Worm (Caenorhabditis elegans) whole organism, early embryonic: Measurements from ENCODE around the gene K02E10.6.

ENCODE experiments used
- B0310.2 ChIP-seq: sonication (generic microtip); optimal IDR thresholded peaks from 2 replicates; lab custom pipeline; 2016; ENCODE audit warnings: mild to moderate bottlenecking, missing genetic modification characterization, missing compliant biosample characterization
- aly-1 ChIP-seq: sonication (generic microtip); optimal IDR thresholded peaks from 2 replicates; lab custom pipeline; 2016; ENCODE audit warnings: missing genetic modification characterization, missing compliant biosample characterization
- ama-1 ChIP-seq: fragments of 150-350 bp; optimal IDR thresholded peaks from 2 replicates; lab custom pipeline; 2014
- ceh-13 ChIP-seq: fragments of 200-800 bp; sonication (Bioruptor generic); optimal IDR thresholded peaks from 2 replicates; lab custom pipeline; 2018; ENCODE audit warnings: mild to moderate bottlenecking, missing genetic modification characterization, missing compliant biosample characterization
- ceh-36 ChIP-seq: sonication (generic microtip); optimal IDR thresholded peaks from 2 replicates; lab custom pipeline; 2016; ENCODE audit warnings: missing genetic modification characterization, inconsistent platforms, missing compliant biosample characterization
- ets-7 ChIP-seq: sonication (generic microtip); optimal IDR thresholded peaks from 2 replicates; lab custom pipeline; 2016; ENCODE audit warnings: missing genotype, missing genetic modification characterization, missing compliant biosample characterization
- flt-1 ChIP-seq: fragments of 200-800 bp; sonication (Bioruptor generic); IDR thresholded peaks from 2 replicates; pipeline ENCODE4 v1.3.6; 2022; ENCODE audit warnings: missing genetic modification characterization, missing compliant biosample characterization
- hmbx-1 ChIP-seq: sonication (generic microtip); optimal IDR thresholded peaks from 2 replicates; lab custom pipeline; 2016; ENCODE audit warnings: mild to moderate bottlenecking, missing genetic modification characterization, missing compliant biosample characterization
- hmg-4 ChIP-seq: fragments of 200-800 bp; sonication (Bioruptor generic); optimal IDR thresholded peaks from 2 replicates; lab custom pipeline; 2018; ENCODE audit warnings: mild to moderate bottlenecking, missing genetic modification characterization, missing compliant biosample characterization
- hnd-1 ChIP-seq: sonication (generic microtip); optimal IDR thresholded peaks from 2 replicates; lab custom pipeline; 2016; ENCODE audit warnings: missing genetic modification characterization, missing compliant biosample characterization
- scrt-1 ChIP-seq: fragments of 200-800 bp; sonication (Bioruptor generic); IDR thresholded peaks from 2 replicates; pipeline ENCODE4 v1.3.6; 2022; ENCODE audit warnings: missing genetic modification characterization, missing compliant biosample characterization
- sea-1 ChIP-seq: fragments of 200-800 bp; sonication (Bioruptor generic); conservative IDR thresholded peaks from 2 replicates; pipeline ENCODE4 v1.3.6; 2022; ENCODE audit warnings: missing genetic modification characterization, missing compliant biosample characterization
- tbx-37 ChIP-seq: fragments of 200-800 bp; sonication (Bioruptor generic); conservative IDR thresholded peaks from 2 replicates; pipeline ENCODE4 v1.3.6; 2022; ENCODE audit warnings: missing genetic modification reagents, missing genetic modification characterization, missing compliant biosample characterization
- tra-4 ChIP-seq: sonication (generic microtip); optimal IDR thresholded peaks from 2 replicates; lab custom pipeline; 2017; ENCODE audit warnings: missing genetic modification characterization, missing compliant biosample characterization

- TF ChIP-seq sea-1 (GFP tag; lab: Robert Waterston, UW), result no peak
- TF ChIP-seq scrt-1 (GFP tag; lab: Robert Waterston, UW), result no peak
- TF ChIP-seq hmbx-1 (tag; lab: Kevin White, UChicago), result no peak
- TF ChIP-seq B0310.2 (tag; lab: Kevin White, UChicago), result no peak
- no peak for TF ChIP-seq ama-1 (lab: Kevin White, UChicago)
- TF ChIP-seq ceh-36 (tag; lab: Kevin White, UChicago), result no peak
- TF ChIP-seq aly-1 (tag; lab: Kevin White, UChicago), result no peak
- TF ChIP-seq tbx-37, result no peak
- no peak for TF ChIP-seq flt-1 (GFP tag; lab: Robert Waterston, UW)
- no peak for TF ChIP-seq tra-4 (tag; lab: Kevin White, UChicago)
- TF ChIP-seq ets-7, result no peak
- no peak for TF ChIP-seq hnd-1 (tag; lab: Kevin White, UChicago)
- TF ChIP-seq hmg-4 (GFP tag; lab: Kevin White, UChicago), result no peak
- no peak for TF ChIP-seq ceh-13
Measured at ce11 chrX:2457461-2457860, 25.1 kb downstream of the K02E10.6 start.
